Fruit fly (Drosophila melanogaster) whole organism: Measurements from ENCODE around the gene CG9521.

Experiments used
- Dll ChIP-seq: fragments of >200 bp; optimal IDR thresholded peaks from 2 replicates; lab custom pipeline; 2017
- pan ChIP-seq: fragments of >200 bp; optimal IDR thresholded peaks from 2 replicates; lab custom pipeline; 2017
- usp ChIP-seq: fragments of >200 bp; optimal IDR thresholded peaks from 2 replicates; lab custom pipeline; 2017; ENCODE audit warnings: missing biosample characterization, missing genetic modification characterization, mixed read lengths

DNA sequence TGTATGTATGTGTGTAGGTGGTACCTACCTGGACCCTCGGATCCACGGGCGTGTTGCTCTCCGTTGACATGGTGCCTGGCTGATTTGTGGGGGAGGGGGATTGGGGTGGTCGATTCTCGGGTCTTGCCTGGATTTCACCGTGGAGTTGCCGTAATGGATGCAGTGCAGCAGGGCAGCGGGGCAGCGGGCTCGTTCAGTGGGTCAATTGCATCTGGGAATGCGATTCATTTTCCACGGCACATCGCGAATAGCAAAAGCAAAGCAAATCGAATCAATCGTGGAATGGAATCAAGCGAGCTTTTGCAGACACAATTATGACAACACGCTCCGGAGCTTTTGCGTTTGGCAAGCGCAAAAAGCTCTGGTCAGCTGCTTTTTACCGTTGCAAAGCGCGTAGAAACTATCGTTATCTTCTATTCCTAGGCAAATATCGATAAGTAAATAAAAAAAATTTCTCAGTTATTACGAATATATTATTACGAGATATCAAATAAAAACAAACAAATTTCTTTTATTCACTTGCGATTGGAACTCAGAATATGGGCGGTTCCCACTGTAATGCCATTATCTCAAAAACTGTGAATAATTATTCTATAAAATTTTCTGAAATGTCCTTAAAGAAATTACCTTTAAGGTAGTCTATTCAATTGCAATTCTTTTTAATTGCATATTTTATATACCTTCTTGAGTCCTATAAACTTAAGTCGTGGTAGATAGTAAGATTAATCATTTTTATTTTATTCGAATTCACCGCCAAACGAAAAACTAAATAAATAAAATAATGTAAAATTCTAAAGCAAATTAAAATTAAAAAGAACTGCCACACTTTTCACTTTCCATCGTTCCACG lies 21.1 kb downstream of the CG9521 start, which contains the start of gene CG14408:
- no peak for TF ChIP-seq Dll (lab: Kevin White, UChicago)
- no peak for TF ChIP-seq usp
- TF ChIP-seq pan (lab: Kevin White, UChicago): no peak
